Worm (Caenorhabditis elegans): ENCODE results near the gene fbxa-224.

ce11 chrII:7499390-7499789 is 48.6 kb downstream of the fbxa-224 start, which contains the start of gene srab-14:
- TF ChIP-seq ZK546.5 (tag; optimal IDR thresholded peaks at IDR 0.05) (no peak), hlh-30 (tag; optimal IDR thresholded peaks at IDR 0.05; ENCODE audit: insufficient read depth) (no peak), unc-130 (GFP tag; optimal IDR thresholded peaks at IDR 0.05) (no peak), daf-8 (GFP tag; IDR thresholded peaks at IDR 0.05) (no peak), egl-27 (tag; optimal IDR thresholded peaks at IDR 0.05) (no peak), Y5F2A.4 (GFP tag; optimal IDR thresholded peaks at IDR 0.05) (no peak), jun-1 (tag; optimal IDR thresholded peaks at IDR 0.05) (no peak), nhr-42 (GFP tag; IDR thresholded peaks at IDR 0.05) (no peak), nhr-237 (tag; optimal IDR thresholded peaks at IDR 0.05) (no peak), zag-1 (tag; optimal IDR thresholded peaks at IDR 0.05) (no peak), dmd-6 (GFP tag; IDR thresholded peaks at IDR 0.05) (no peak), T20F7.1 (GFP tag; optimal IDR thresholded peaks at IDR 0.05) (no peak)

Measured in whole organism, L4 larva.